Worm (Caenorhabditis elegans) whole organism, late embryonic: ENCODE measurements around the gene lec-9.

ENCODE experiments used
- F13H6.1 ChIP-seq: sonication (generic microtip); optimal IDR thresholded peaks from 2 replicates; lab custom pipeline; 2016; ENCODE audit warnings: missing genetic modification characterization, missing compliant biosample characterization
- ceh-6 ChIP-seq: fragments of 200-800 bp; sonication (Bioruptor generic); optimal IDR thresholded peaks from 2 replicates; lab custom pipeline; 2018; ENCODE audit warnings: mild to moderate bottlenecking, missing genetic modification characterization, missing compliant biosample characterization
- elt-2 ChIP-seq: sonication (generic microtip); optimal IDR thresholded peaks from 2 replicates; lab custom pipeline; 2016; ENCODE audit warnings: missing genetic modification reagents, missing genetic modification characterization, missing compliant biosample characterization
- unc-86 ChIP-seq: sonication (generic microtip); optimal IDR thresholded peaks from 2 replicates; lab custom pipeline; 2016; ENCODE audit warnings: missing genetic modification characterization, missing compliant biosample characterization

DNA sequence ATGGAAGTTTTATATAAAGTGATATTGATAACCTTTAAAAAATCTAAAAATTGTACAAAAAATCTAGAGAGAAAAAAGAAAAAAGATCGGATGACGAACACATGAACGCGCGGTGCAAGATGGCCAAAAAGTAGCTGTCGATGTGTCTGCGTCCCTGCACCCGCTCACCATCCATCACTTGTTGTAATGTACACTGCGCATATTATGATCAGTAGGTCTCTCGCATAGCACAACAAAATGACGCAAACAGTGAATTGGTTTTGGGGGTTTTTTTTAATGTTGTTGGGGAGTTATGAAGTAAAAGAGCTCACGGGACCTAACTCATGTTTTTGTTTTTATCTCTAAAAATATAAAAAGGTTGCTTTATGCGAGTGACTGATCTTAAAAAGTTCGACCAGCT is 31.4 kb downstream of the lec-9 start:
- TF ChIP-seq elt-2 (no peak), unc-86 (tag; lab: Kevin White, UChicago) (no peak), F13H6.1 (tag; lab: Kevin White, UChicago) (no peak), ceh-6 (GFP tag; lab: Kevin White, UChicago) (no peak)
